Fruit fly (Drosophila melanogaster) whole organism, embryonic: Measurements from ENCODE around the gene Pdhb.

Source experiments
- Deaf1 ChIP-seq: fragments of 200-800 bp; optimal IDR thresholded peaks from 3 replicates; lab custom pipeline; 2019; ENCODE audit warnings: missing biosample characterization, mild to moderate bottlenecking, missing genetic modification characterization, moderate library complexity
- H15 ChIP-seq: fragments of 200-800 bp; sonication (Bioruptor generic); IDR thresholded peaks from 3 replicates; pipeline ENCODE4 v1.3.6; 2022; ENCODE audit warnings: missing biosample characterization, missing genetic modification characterization
- MBD-R2 ChIP-seq: fragments of 200-800 bp; sonication (Bioruptor generic); IDR thresholded peaks from 2 replicates; pipeline ENCODE4 v1.3.6; 2022; ENCODE audit warnings: missing biosample characterization, missing genetic modification characterization
- Mad ChIP-seq: fragments of 200-800 bp; sonication (Bioruptor generic); optimal IDR thresholded peaks from 2 replicates; lab custom pipeline; 2016; ENCODE audit warnings: missing biosample characterization, missing genetic modification characterization
- Taf1 ChIP-seq: fragments of 200-800 bp; sonication (Bioruptor generic); IDR thresholded peaks from 2 replicates; pipeline ENCODE4 v1.3.6; 2022; ENCODE audit warnings: missing biosample characterization, missing genetic modification characterization
- wek ChIP-seq: fragments of 200-800 bp; sonication (Bioruptor generic); optimal IDR thresholded peaks from 3 replicates; lab custom pipeline; 2018; ENCODE audit warnings: missing biosample characterization, mild to moderate bottlenecking, missing genetic modification characterization, moderate library complexity

DNA sequence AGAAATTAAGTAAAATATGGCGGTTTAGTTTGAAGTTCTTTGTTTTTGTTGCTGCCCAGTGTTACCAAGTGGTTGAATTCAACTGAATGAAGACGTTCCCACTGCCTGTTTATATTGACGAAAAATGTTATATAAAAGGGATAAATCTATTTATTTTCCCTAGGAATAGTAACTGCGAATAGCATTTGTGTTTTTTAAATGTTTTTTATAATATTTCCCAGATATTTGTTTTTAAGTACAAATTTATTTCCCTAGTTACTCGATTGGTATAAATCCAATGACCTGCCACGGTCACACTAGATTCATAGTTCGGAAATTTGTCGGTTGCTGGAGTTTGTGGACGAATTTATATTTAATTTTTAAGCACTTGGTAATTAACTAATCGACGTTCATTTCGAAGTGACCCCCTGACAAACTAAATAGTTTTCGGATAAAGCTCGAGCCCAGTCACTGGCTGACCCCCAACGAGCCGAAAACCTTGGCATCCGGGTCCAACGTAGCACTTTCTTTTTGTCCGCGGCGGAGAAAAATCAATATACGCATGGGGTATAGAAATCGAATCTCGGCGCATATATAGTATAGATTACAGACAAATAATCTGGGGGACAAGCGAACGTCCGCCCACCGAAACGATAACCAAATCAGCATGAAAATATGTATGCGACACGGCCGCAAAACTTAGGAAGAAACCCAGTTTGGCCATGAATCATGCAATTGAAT lies 18.2 kb downstream of the Pdhb start, which contains the start of the genes dgt6 and Vha100-1:
- no peak for TF ChIP-seq Taf1 (GFP tag; lab: Robert Waterston, UW)
- no peak for TF ChIP-seq H15 (GFP tag; lab: Robert Waterston, UW)
- no peak for TF ChIP-seq Mad (GFP tag; lab: Kevin White, UChicago)
- no peak for TF ChIP-seq wek (GFP tag; lab: Kevin White, UChicago)
- peak; percentile 65 for TF ChIP-seq MBD-R2
- peak; percentile 63 for TF ChIP-seq Deaf1 (tag; lab: Kevin White, UChicago)
